Fruit fly (Drosophila melanogaster) S2 (cell line): Measurements from ENCODE around the gene Cdc14.

Experiments used
- CG8478 ChIP-seq: fragments of >200 bp; optimal IDR thresholded peaks from 2 replicates; lab custom pipeline; 2018
- CTCF ChIP-seq, 2 experiments: fragments of >200 bp; optimal IDR thresholded peaks; 2 replicates each; lab custom pipeline; 2018

DNA sequence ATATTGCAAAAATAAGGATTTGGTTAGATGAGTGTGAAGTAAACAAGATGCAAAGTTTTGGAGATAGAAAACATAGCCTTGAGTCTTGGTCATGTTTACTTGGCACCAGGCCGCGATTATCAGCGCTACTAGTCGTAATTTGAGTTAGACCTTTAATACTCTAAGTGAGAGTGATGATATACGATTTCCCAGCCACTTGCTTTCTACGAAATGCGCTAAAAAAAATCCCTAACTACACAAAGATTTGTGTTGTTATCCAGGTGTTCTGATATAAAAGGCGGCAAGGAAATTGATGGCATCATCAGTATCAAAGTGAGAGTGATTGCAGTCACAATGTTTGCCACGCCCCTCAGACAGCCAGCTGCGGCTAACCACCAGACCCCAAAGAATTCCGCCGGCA, 30.7 kb downstream of the Cdc14 start, which contains the start of gene Uro:
- TF ChIP-seq CTCF (optimal IDR thresholded peaks at IDR 0.05; lab: Kevin White, UChicago) = no peak
- no peak for TF ChIP-seq CG8478 (lab: Kevin White, UChicago)
